Fruit fly (Drosophila melanogaster) whole organism, embryonic: ENCODE results near the gene CG3795.

Source experiments
- CG11723 ChIP-seq: fragments of 200-800 bp; sonication (Bioruptor generic); optimal IDR thresholded peaks from 2 replicates; lab custom pipeline; 2017; ENCODE audit warnings: missing biosample characterization, mild to moderate bottlenecking, missing genetic modification characterization
- CG5245 ChIP-seq: fragments of 200-800 bp; sonication (Bioruptor generic); optimal IDR thresholded peaks from 3 replicates; lab custom pipeline; 2016; ENCODE audit warnings: missing biosample characterization, missing genetic modification characterization
- Dfd ChIP-seq, 2 experiments: fragments of >200 bp; optimal IDR thresholded peaks; 2 replicates each; lab custom pipeline; 2017; ENCODE audit warnings: missing biosample characterization in 2 of 2, missing genetic modification characterization in 2 of 2
- Dref ChIP-seq: fragments of 200-800 bp; sonication (Bioruptor generic); IDR thresholded peaks from 2 replicates; pipeline ENCODE4 v1.3.6; 2022; ENCODE audit warnings: missing biosample characterization, missing genetic modification characterization
- ERR ChIP-seq: fragments of 200-800 bp; sonication (Bioruptor generic); optimal IDR thresholded peaks from 2 replicates; lab custom pipeline; 2016; ENCODE audit warnings: missing biosample characterization, missing genetic modification characterization
- NC2α ChIP-seq: fragments of 200-800 bp; sonication (Bioruptor generic); optimal IDR thresholded peaks from 2 replicates; lab custom pipeline; 2016; ENCODE audit warnings: missing biosample characterization, missing genetic modification characterization
- Xrp1 ChIP-seq: fragments of 200-800 bp; sonication (Bioruptor generic); IDR thresholded peaks from 2 replicates; pipeline ENCODE4 v1.3.6; 2022; ENCODE audit warnings: missing biosample characterization, missing genetic modification characterization
- bbx ChIP-seq: fragments of 200-800 bp; sonication (Bioruptor generic); IDR thresholded peaks from 2 replicates; pipeline ENCODE4 v1.3.6; 2022; ENCODE audit warnings: missing biosample characterization, missing genetic modification characterization; ENCODE audit not compliant: partially characterized antibody
- fru ChIP-seq: fragments of >200 bp; optimal IDR thresholded peaks from 2 replicates; lab custom pipeline; 2017
- pita ChIP-seq: fragments of 200-800 bp; sonication (Bioruptor generic); optimal IDR thresholded peaks from 2 replicates; lab custom pipeline; 2017; ENCODE audit warnings: missing biosample characterization, mild to moderate bottlenecking, missing genetic modification characterization

- no peak for TF ChIP-seq bbx (GFP tag; lab: Robert Waterston, UW)
- TF ChIP-seq ERR (GFP tag; lab: Kevin White, UChicago) = no peak
- TF ChIP-seq CG11723 (GFP tag; lab: Kevin White, UChicago) = no peak
- TF ChIP-seq NC2α = no peak
- no peak for TF ChIP-seq Dfd (GFP tag; optimal IDR thresholded peaks at IDR 0.05; lab: Kevin White, UChicago)
- no peak for TF ChIP-seq fru (lab: Kevin White, UChicago)
- TF ChIP-seq CG5245 (GFP tag; lab: Kevin White, UChicago) = no peak
- TF ChIP-seq pita (GFP tag; lab: Kevin White, UChicago) = no peak
- TF ChIP-seq Dref = no peak
- TF ChIP-seq Xrp1 (GFP tag; lab: Robert Waterston, UW) = no peak
Measured at dm6 chrX:1681266-1681665, 28.7 kb downstream of the CG3795 start, which contains the start of gene CG14797.
